Worm (Caenorhabditis elegans) whole organism, L4/young adult: ENCODE measurements around the gene nspa-8.

ENCODE experiments used
- W03F9.2 ChIP-seq: fragments of 150-350 bp; optimal IDR thresholded peaks from 2 replicates; lab custom pipeline; 2014; ENCODE audit warnings: missing biosample characterization, missing genetic modification characterization
- him-1 ChIP-seq: sonication (generic microtip); optimal IDR thresholded peaks from 2 replicates; lab custom pipeline; 2016; ENCODE audit warnings: missing genotype, missing genetic modification reagents, missing genetic modification characterization, missing compliant biosample characterization

ce11 chrV:14848510-14849206, 21.8 kb upstream of the nspa-8 start:
- TF ChIP-seq W03F9.2 (tag; lab: Kevin White, UChicago) (peak; percentile 54), him-1 (no peak)
